Worm (Caenorhabditis elegans) whole organism, L4/young adult: ENCODE results near the gene F25H8.2.
"Not testable (repeated sequence)": the region's sequence is repeated elsewhere in the genome, so short reads cannot be mapped to it uniquely, and the experiment has no call there.

Experiments used
- dao-5 ChIP-seq: sonication (generic microtip); optimal IDR thresholded peaks from 2 replicates; lab custom pipeline; 2016; ENCODE audit warnings: missing genotype, missing genetic modification characterization, moderate library complexity, missing compliant biosample characterization
- him-1 ChIP-seq: sonication (generic microtip); optimal IDR thresholded peaks from 2 replicates; lab custom pipeline; 2016; ENCODE audit warnings: missing genotype, missing genetic modification reagents, missing genetic modification characterization, missing compliant biosample characterization

- not testable (repeated sequence) for TF ChIP-seq him-1, dao-5 (tag; lab: Kevin White, UChicago)
These were observed 37.7 kb upstream of the F25H8.2 start, which contains the start of gene msp-77 for ce11 chrIV:9894331-9894730.
